Worm (Caenorhabditis elegans) whole organism, L1 larva: ENCODE measurements around the gene Y39G8B.2.

ENCODE experiments used
- ces-1 ChIP-seq: fragments of 150-350 bp; optimal IDR thresholded peaks from 2 replicates; lab custom pipeline; 2014; ENCODE audit warnings: missing biosample characterization, missing genetic modification reagents, missing genetic modification characterization
- dpl-1 ChIP-seq, 3 experiments: fragments of 150-350 bp in 2 of 3; sonication (generic microtip) in 1 of 3; optimal IDR thresholded peaks; 2 replicates each; lab custom pipeline; 2014 to 2017; ENCODE audit warnings: missing biosample characterization in 3 of 3, missing genetic modification characterization in 3 of 3, missing genetic modification reagents in 3 of 3
- lin-13 ChIP-seq: fragments of 150-350 bp; optimal IDR thresholded peaks from 2 replicates; lab custom pipeline; 2014; ENCODE audit warnings: missing biosample characterization, missing genetic modification reagents, missing genetic modification characterization
- lin-15B ChIP-seq: fragments of 150-350 bp; sonication (generic microtip); optimal IDR thresholded peaks from 3 replicates; lab custom pipeline; 2014; ENCODE audit warnings: missing biosample characterization, missing genetic modification characterization
- nhr-11 ChIP-seq: fragments of 150-350 bp; optimal IDR thresholded peaks from 2 replicates; lab custom pipeline; 2014; ENCODE audit warnings: missing biosample characterization, missing genetic modification characterization
- nhr-77 ChIP-seq: fragments of 150-350 bp; optimal IDR thresholded peaks from 2 replicates; lab custom pipeline; 2014; ENCODE audit warnings: missing biosample characterization, missing genetic modification characterization
- snpc-4 ChIP-seq: fragments of 150-350 bp; optimal IDR thresholded peaks from 2 replicates; lab custom pipeline; 2014; ENCODE audit warnings: missing biosample characterization, missing genetic modification characterization
- tbx-2 ChIP-seq: sonication (generic microtip); optimal IDR thresholded peaks from 2 replicates; lab custom pipeline; 2016; ENCODE audit warnings: missing genetic modification characterization, missing compliant biosample characterization
- unc-62 ChIP-seq: fragments of 150-350 bp; optimal IDR thresholded peaks from 2 replicates; lab custom pipeline; 2014; ENCODE audit warnings: missing biosample characterization, missing genetic modification reagents, missing genetic modification characterization
- ztf-11 ChIP-seq, 2 experiments: sonication (generic microtip); optimal IDR thresholded peaks; 2 replicates each; lab custom pipeline; 2016 to 2017; ENCODE audit warnings: missing genetic modification characterization in 2 of 2, missing biosample characterization in 1 of 2, missing compliant biosample characterization in 1 of 2

DNA sequence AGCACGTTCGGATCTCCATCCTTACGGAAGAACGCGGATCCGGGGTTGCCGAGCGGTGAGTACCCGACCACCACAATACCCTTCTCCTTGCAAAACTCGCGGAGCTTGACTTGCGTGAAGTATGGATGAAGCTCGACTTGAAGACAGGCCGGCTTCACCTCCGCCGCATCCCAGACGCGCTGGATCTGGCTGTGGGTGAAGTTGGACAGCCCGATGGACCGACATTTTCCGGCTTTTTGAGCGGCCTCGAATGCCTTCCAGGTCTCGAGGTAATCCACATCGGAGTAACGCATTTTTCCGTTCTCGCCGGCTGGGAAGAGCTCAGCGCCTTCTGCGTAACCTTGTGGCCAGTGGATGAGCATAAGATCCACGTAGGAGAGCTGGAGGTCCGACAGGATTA lies 3.8 kb downstream of the Y39G8B.2 start:
- TF ChIP-seq lin-15B (tag; lab: Kevin White, UChicago) (no peak), unc-62 (GFP tag; lab: Kevin White, UChicago) (no peak), tbx-2 (tag; lab: Kevin White, UChicago) (no peak), ztf-11 (tag; optimal IDR thresholded peaks at IDR 0.05; lab: Kevin White, UChicago) (no peak), nhr-11 (tag; lab: Kevin White, UChicago) (no peak), lin-13 (no peak), nhr-77 (tag; lab: Kevin White, UChicago) (no peak), snpc-4 (tag; lab: Kevin White, UChicago) (no peak), ces-1 (GFP tag; lab: Kevin White, UChicago) (no peak), dpl-1 (GFP tag; optimal IDR thresholded peaks at IDR 0.05; lab: Kevin White, UChicago) (no peak)
